Fruit fly (Drosophila melanogaster) whole organism, adult: Measurements from ENCODE around the gene CG18178.

Experiments
- CG11617 ChIP-seq: fragments of 200-800 bp; sonication (Bioruptor generic); optimal IDR thresholded peaks from 2 replicates; lab custom pipeline; 2017; ENCODE audit warnings: mild to moderate bottlenecking, missing biosample characterization, missing genetic modification reagents, missing genetic modification characterization
- CG12768 ChIP-seq: fragments of 200-800 bp; sonication (Bioruptor generic); optimal IDR thresholded peaks from 2 replicates; lab custom pipeline; 2017; ENCODE audit warnings: missing biosample characterization, missing genetic modification characterization, mild to moderate bottlenecking, moderate library complexity, missing genetic modification reagents
- CG14711 ChIP-seq: fragments of 200-800 bp; sonication (Bioruptor generic); optimal IDR thresholded peaks from 2 replicates; lab custom pipeline; 2018; ENCODE audit warnings: missing biosample characterization, mild to moderate bottlenecking, missing genetic modification characterization, moderate library complexity
- CG1620 ChIP-seq: fragments of 200-800 bp; sonication (Bioruptor generic); optimal IDR thresholded peaks from 2 replicates; lab custom pipeline; 2016; ENCODE audit warnings: missing biosample characterization, missing genetic modification characterization
- CG33017 ChIP-seq: fragments of 200-800 bp; sonication (Bioruptor generic); optimal IDR thresholded peaks from 2 replicates; lab custom pipeline; 2018; ENCODE audit warnings: missing biosample characterization, mild to moderate bottlenecking, missing genetic modification characterization, moderate library complexity
- CG5204 ChIP-seq: fragments of 200-800 bp; sonication (Bioruptor generic); optimal IDR thresholded peaks from 2 replicates; lab custom pipeline; 2016; ENCODE audit warnings: missing biosample characterization, missing genetic modification characterization
- CG7045 ChIP-seq: fragments of 200-800 bp; sonication (Bioruptor generic); optimal IDR thresholded peaks from 2 replicates; lab custom pipeline; 2017; ENCODE audit warnings: missing biosample characterization, mild to moderate bottlenecking, missing genetic modification characterization
- CG7101 ChIP-seq: fragments of 200-800 bp; sonication (Bioruptor generic); optimal IDR thresholded peaks from 2 replicates; lab custom pipeline; 2018; ENCODE audit warnings: missing biosample characterization, mild to moderate bottlenecking, missing genetic modification characterization, moderate library complexity
- Clk ChIP-seq: fragments of 200-800 bp; sonication (Bioruptor generic); optimal IDR thresholded peaks from 2 replicates; lab custom pipeline; 2017; ENCODE audit warnings: missing biosample characterization, missing genetic modification characterization
- Crg-1 ChIP-seq: fragments of 200-800 bp; sonication (Bioruptor generic); optimal IDR thresholded peaks from 2 replicates; lab custom pipeline; 2016; ENCODE audit warnings: missing biosample characterization, missing genetic modification characterization
- Hr96 ChIP-seq: fragments of 200-800 bp; sonication (Bioruptor generic); optimal IDR thresholded peaks from 2 replicates; lab custom pipeline; 2016; ENCODE audit warnings: missing biosample characterization, missing genetic modification characterization
- Mnt ChIP-seq: fragments of 200-800 bp; sonication (Bioruptor generic); optimal IDR thresholded peaks from 2 replicates; lab custom pipeline; 2016; ENCODE audit warnings: missing biosample characterization, mild to moderate bottlenecking, missing genetic modification characterization
- bab1 ChIP-seq: fragments of 200-800 bp; sonication (Bioruptor generic); optimal IDR thresholded peaks from 3 replicates; lab custom pipeline; 2019; ENCODE audit warnings: missing biosample characterization, mild to moderate bottlenecking, missing genetic modification characterization, moderate library complexity
- cic ChIP-seq: fragments of 200-800 bp; sonication (Bioruptor generic); optimal IDR thresholded peaks from 2 replicates; lab custom pipeline; 2017; ENCODE audit warnings: missing biosample characterization, mild to moderate bottlenecking, missing genetic modification characterization, moderate library complexity
- cnc ChIP-seq, 2 experiments: fragments of >200 bp; optimal IDR thresholded peaks; 2 replicates each; lab custom pipeline; 2017
- kay ChIP-seq: fragments of 200-800 bp; sonication (Bioruptor generic); peaks from one replicate; lab custom pipeline; 2016; ENCODE audit warnings: missing biosample characterization, missing genetic modification characterization, borderline replicate concordance
- ovo ChIP-seq: fragments of 200-800 bp; sonication (Bioruptor generic); optimal IDR thresholded peaks from 2 replicates; lab custom pipeline; 2016; ENCODE audit warnings: missing biosample characterization, missing genetic modification characterization
- pad ChIP-seq: fragments of 200-800 bp; sonication (Bioruptor generic); optimal IDR thresholded peaks from 3 replicates; lab custom pipeline; 2017; ENCODE audit warnings: missing biosample characterization, missing genetic modification characterization, mild to moderate bottlenecking, moderate library complexity, missing genetic modification reagents
- tj ChIP-seq: fragments of 200-800 bp; sonication (Bioruptor generic); optimal IDR thresholded peaks from 3 replicates; lab custom pipeline; 2017; ENCODE audit warnings: missing biosample characterization, mild to moderate bottlenecking, missing genetic modification characterization, moderate library complexity
- toe ChIP-seq: fragments of 200-800 bp; sonication (Bioruptor generic); optimal IDR thresholded peaks from 2 replicates; lab custom pipeline; 2016; ENCODE audit warnings: missing biosample characterization, missing genetic modification characterization

Gene CG18178

dm6 chr3L:9677260-9677659, 41.7 kb downstream of the CG18178 start:
- TF ChIP-seq cnc (optimal IDR thresholded peaks at IDR 0.05; lab: Kevin White, UChicago) (no peak), Crg-1 (GFP tag; lab: Kevin White, UChicago) (no peak), CG11617 (GFP tag; lab: Kevin White, UChicago) (no peak), pad (GFP tag; lab: Kevin White, UChicago) (no peak), toe (GFP tag; lab: Kevin White, UChicago) (no peak), CG7045 (GFP tag; lab: Kevin White, UChicago) (no peak), Mnt (GFP tag; lab: Kevin White, UChicago) (no peak), cic (no peak), CG14711 (tag; lab: Kevin White, UChicago) (no peak), kay (GFP tag; lab: Kevin White, UChicago) (no peak)

DNA sequence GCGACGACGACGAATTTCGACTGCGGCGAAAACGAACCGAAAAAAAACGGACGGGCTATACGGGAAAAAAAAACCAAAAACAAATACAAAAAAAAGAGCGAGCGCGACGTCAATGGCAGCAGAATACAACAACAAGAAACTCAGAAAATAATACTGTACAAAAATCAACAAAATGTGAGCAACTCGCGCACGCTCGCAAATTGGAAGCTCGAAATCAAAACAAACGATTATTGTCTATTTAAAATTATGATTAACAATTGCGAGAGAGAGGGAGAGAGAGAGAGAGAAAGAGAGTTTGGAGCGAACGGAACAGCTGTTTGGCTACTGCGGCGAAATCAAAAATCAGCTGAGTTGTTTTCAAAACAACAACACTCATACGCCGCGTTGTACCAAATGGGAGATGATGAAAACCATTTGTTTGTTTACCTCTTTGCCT, 43.4 kb downstream of the CG18178 start:
- TF ChIP-seq tj (GFP tag; lab: Kevin White, UChicago) (peak; percentile 44), Hr96 (GFP tag; lab: Kevin White, UChicago) (peak; percentile 40), cnc (optimal IDR thresholded peaks at IDR 0.05; lab: Kevin White, UChicago) (no peak), CG7045 (GFP tag; lab: Kevin White, UChicago) (peak; percentile 46), CG7101 (tag; lab: Kevin White, UChicago) (peak; percentile 19), CG1620 (GFP tag; lab: Kevin White, UChicago) (peak; percentile 4), ovo (GFP tag; lab: Kevin White, UChicago) (peak; percentile 69), Clk (no peak), toe (GFP tag; lab: Kevin White, UChicago) (no peak), CG5204 (GFP tag; lab: Kevin White, UChicago) (no peak), CG11617 (GFP tag; lab: Kevin White, UChicago) (peak; percentile 65), kay (GFP tag; lab: Kevin White, UChicago) (peak; percentile 98), cic (peak; percentile 80), bab1 (GFP tag; lab: Kevin White, UChicago) (no peak), Mnt (GFP tag; lab: Kevin White, UChicago) (peak; percentile 44), CG12768 (GFP tag; lab: Kevin White, UChicago) (peak; percentile 91), pad (GFP tag; lab: Kevin White, UChicago) (no peak), CG33017 (tag; lab: Kevin White, UChicago) (peak; percentile 77), Crg-1 (GFP tag; lab: Kevin White, UChicago) (no peak), CG14711 (tag; lab: Kevin White, UChicago) (no peak)

DNA sequence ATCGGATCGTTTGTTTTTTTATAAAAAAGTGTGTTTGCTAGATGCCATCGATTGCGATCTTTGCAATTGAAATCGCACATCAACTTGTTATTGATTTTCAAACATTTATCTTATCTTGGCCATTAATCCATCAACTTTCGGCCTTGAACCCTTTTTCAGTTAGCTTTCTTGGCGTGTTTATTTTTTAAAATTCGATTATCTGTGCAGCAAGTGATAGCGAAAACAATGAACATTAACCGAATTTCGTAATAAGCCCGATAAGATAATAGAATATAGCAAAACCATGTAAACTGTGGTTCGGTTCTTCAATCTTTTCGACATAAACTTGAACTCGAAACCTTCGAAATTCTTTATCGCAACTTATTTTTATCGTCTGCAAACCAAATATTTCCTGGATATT, 44.6 kb downstream of the CG18178 start:
- TF ChIP-seq kay (GFP tag; lab: Kevin White, UChicago) (peak; percentile 26), Clk (no peak), cnc (optimal IDR thresholded peaks at IDR 0.05; lab: Kevin White, UChicago) (no peak)

dm6 chr3L:9671372-9671771, 47.6 kb downstream of the CG18178 start:
- TF ChIP-seq CG5204 (GFP tag; lab: Kevin White, UChicago): no peak
- peak; percentile 60 for TF ChIP-seq cic
- no peak for TF ChIP-seq CG12768 (GFP tag; lab: Kevin White, UChicago)
- no peak for TF ChIP-seq bab1 (GFP tag; lab: Kevin White, UChicago)
